Worm (Caenorhabditis elegans) whole organism, young adult: Measurements from ENCODE around the gene hsp-3.

Source experiments
- D2030.7 ChIP-seq: fragments of 200-800 bp; sonication (Bioruptor generic); IDR thresholded peaks from 2 replicates; pipeline ENCODE4 v1.3.6; 2022; ENCODE audit warnings: missing genetic modification reagents, missing genetic modification characterization, missing compliant biosample characterization
- F22D6.2 ChIP-seq: sonication (generic microtip); optimal IDR thresholded peaks from 2 replicates; lab custom pipeline; 2016; ENCODE audit warnings: mild to moderate bottlenecking, missing genetic modification characterization, missing compliant biosample characterization
- F33H1.4 ChIP-seq: fragments of 200-800 bp; sonication (Bioruptor generic); IDR thresholded peaks from 2 replicates; pipeline ENCODE4 v1.3.6; 2022; ENCODE audit warnings: missing genetic modification reagents, missing genetic modification characterization, missing compliant biosample characterization
- F49E8.2 ChIP-seq: sonication (generic microtip); optimal IDR thresholded peaks from 3 replicates; lab custom pipeline; 2017; ENCODE audit warnings: missing genetic modification characterization, mild to moderate bottlenecking, missing compliant biosample characterization, antibody characterized with exemption, moderate library complexity; ENCODE audit not compliant: insufficient read depth
- T07F8.4 ChIP-seq: sonication (generic microtip); optimal IDR thresholded peaks from 2 replicates; lab custom pipeline; 2016; ENCODE audit warnings: mild to moderate bottlenecking, missing genetic modification characterization, moderate library complexity, missing compliant biosample characterization
- Y53F4B.3 ChIP-seq: fragments of 200-800 bp; sonication (Bioruptor generic); IDR thresholded peaks from 2 replicates; pipeline ENCODE4 v1.3.6; 2022; ENCODE audit warnings: missing genetic modification reagents, missing genetic modification characterization, missing compliant biosample characterization
- egl-44 ChIP-seq: fragments of 200-800 bp; sonication (Bioruptor generic); IDR thresholded peaks from 2 replicates; pipeline ENCODE4 v1.3.6; 2022; ENCODE audit warnings: missing genetic modification reagents, missing genetic modification characterization, missing compliant biosample characterization
- nhr-120 ChIP-seq: fragments of 200-800 bp; sonication (Bioruptor generic); IDR thresholded peaks from 2 replicates; pipeline ENCODE4 v1.3.6; 2022; ENCODE audit warnings: missing genetic modification characterization, missing compliant biosample characterization
- repo-1 ChIP-seq: sonication (generic microtip); optimal IDR thresholded peaks from 2 replicates; lab custom pipeline; 2017; ENCODE audit warnings: mild to moderate bottlenecking, missing genetic modification characterization, missing compliant biosample characterization
- snpc-4 ChIP-seq, 5 experiments: fragments of 150-350 bp in 1 of 5; sonication (generic microtip) in 4 of 5; optimal IDR thresholded peaks; 2 replicates each; lab custom pipeline; 2014 to 2018; ENCODE audit warnings: missing genetic modification characterization in 5 of 5, missing biosample characterization in 3 of 5, antibody characterized with exemption in 2 of 5, mild to moderate bottlenecking in 2 of 5, missing compliant biosample characterization in 2 of 5, missing genotype in 2 of 5, moderate library complexity in 2 of 5, missing genetic modification reagents in 1 of 5
- unc-130 ChIP-seq: sonication (generic microtip); optimal IDR thresholded peaks from 2 replicates; lab custom pipeline; 2016; ENCODE audit warnings: missing genetic modification reagents, missing genetic modification characterization, missing compliant biosample characterization
- zfh-2 ChIP-seq: fragments of 200-800 bp; sonication (Bioruptor generic); conservative IDR thresholded peaks from 2 replicates; pipeline ENCODE4 v1.3.6; 2022; ENCODE audit warnings: missing genetic modification reagents, missing genetic modification characterization, missing compliant biosample characterization

DNA sequence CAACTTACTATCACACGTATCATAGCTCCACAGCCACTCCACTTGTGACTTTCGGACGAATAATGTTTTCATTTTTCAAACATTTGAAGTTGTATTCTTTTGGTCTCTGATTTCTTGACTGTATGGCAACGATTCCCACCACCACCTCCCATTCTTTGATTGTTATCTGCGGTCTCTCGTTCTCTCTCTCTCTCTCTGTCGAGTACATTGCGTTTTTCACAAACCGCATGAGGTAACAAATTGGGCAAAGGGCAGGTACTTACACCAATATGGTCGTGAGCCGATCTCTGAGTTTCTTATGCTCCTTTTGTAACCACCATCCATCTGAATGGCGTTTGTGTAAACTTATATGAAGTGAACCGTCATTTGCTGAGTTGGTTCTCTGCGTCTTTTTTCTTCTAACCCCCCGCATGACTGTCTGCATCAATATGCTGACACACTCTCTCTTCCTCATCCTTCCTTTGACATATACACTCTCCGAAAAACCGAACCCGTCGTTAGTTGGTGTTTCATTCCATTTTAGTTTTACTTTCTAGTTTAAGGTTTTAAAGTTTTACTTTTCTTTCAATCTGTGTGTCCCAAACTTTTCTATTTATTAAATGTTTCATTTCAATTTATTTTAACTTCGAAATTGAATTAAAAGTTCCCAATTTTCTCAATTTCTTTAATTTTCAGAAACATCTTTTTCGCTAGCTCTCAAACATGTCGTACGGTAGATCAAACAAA, 34.2 kb downstream of the hsp-3 start, which contains the start of gene gln-1:
- TF ChIP-seq D2030.7 (GFP tag; lab: Robert Waterston, UW): no peak
- TF ChIP-seq repo-1 (tag; lab: Kevin White, UChicago): no peak
- TF ChIP-seq Y53F4B.3 (GFP tag; lab: Robert Waterston, UW): no peak
- no peak for TF ChIP-seq F22D6.2 (tag; lab: Kevin White, UChicago)
- no peak for TF ChIP-seq unc-130 (GFP tag; lab: Kevin White, UChicago)
- no peak for TF ChIP-seq nhr-120 (GFP tag; lab: Robert Waterston, UW)
- no peak for TF ChIP-seq F49E8.2 (tag; lab: Kevin White, UChicago)
- no peak for TF ChIP-seq snpc-4 (GFP tag; optimal IDR thresholded peaks at IDR 0.05; lab: Kevin White, UChicago)
- no peak for TF ChIP-seq snpc-4 (tag; optimal IDR thresholded peaks at IDR 0.05; lab: Kevin White, UChicago)
- TF ChIP-seq F33H1.4: no peak
- peak; percentile 34; the same call in 1 of the 2 replicates for TF ChIP-seq zfh-2 (GFP tag; lab: Robert Waterston, UW)
- no peak for TF ChIP-seq egl-44 (GFP tag; lab: Robert Waterston, UW)
- TF ChIP-seq T07F8.4 (tag; lab: Kevin White, UChicago): no peak
